Worm (Caenorhabditis elegans) whole organism, early embryonic: ENCODE measurements around the gene R02E4.1.

Experiments used
- B0310.2 ChIP-seq: sonication (generic microtip); optimal IDR thresholded peaks from 2 replicates; lab custom pipeline; 2016; ENCODE audit warnings: mild to moderate bottlenecking, missing genetic modification characterization, missing compliant biosample characterization
- F13C5.2 ChIP-seq: sonication (generic microtip); optimal IDR thresholded peaks from 2 replicates; lab custom pipeline; 2017; ENCODE audit warnings: mild to moderate bottlenecking, missing genetic modification characterization, inconsistent platforms, missing compliant biosample characterization
- aly-1 ChIP-seq: sonication (generic microtip); optimal IDR thresholded peaks from 2 replicates; lab custom pipeline; 2016; ENCODE audit warnings: missing genetic modification characterization, missing compliant biosample characterization
- ama-1 ChIP-seq: fragments of 150-350 bp; optimal IDR thresholded peaks from 2 replicates; lab custom pipeline; 2014
- ceh-13 ChIP-seq: fragments of 200-800 bp; sonication (Bioruptor generic); optimal IDR thresholded peaks from 2 replicates; lab custom pipeline; 2018; ENCODE audit warnings: mild to moderate bottlenecking, missing genetic modification characterization, missing compliant biosample characterization
- ceh-36 ChIP-seq: sonication (generic microtip); optimal IDR thresholded peaks from 2 replicates; lab custom pipeline; 2016; ENCODE audit warnings: missing genetic modification characterization, inconsistent platforms, missing compliant biosample characterization
- ets-7 ChIP-seq: sonication (generic microtip); optimal IDR thresholded peaks from 2 replicates; lab custom pipeline; 2016; ENCODE audit warnings: missing genotype, missing genetic modification characterization, missing compliant biosample characterization
- flt-1 ChIP-seq: fragments of 200-800 bp; sonication (Bioruptor generic); IDR thresholded peaks from 2 replicates; pipeline ENCODE4 v1.3.6; 2022; ENCODE audit warnings: missing genetic modification characterization, missing compliant biosample characterization
- hmbx-1 ChIP-seq: sonication (generic microtip); optimal IDR thresholded peaks from 2 replicates; lab custom pipeline; 2016; ENCODE audit warnings: mild to moderate bottlenecking, missing genetic modification characterization, missing compliant biosample characterization
- hmg-4 ChIP-seq: fragments of 200-800 bp; sonication (Bioruptor generic); optimal IDR thresholded peaks from 2 replicates; lab custom pipeline; 2018; ENCODE audit warnings: mild to moderate bottlenecking, missing genetic modification characterization, missing compliant biosample characterization
- hnd-1 ChIP-seq: sonication (generic microtip); optimal IDR thresholded peaks from 2 replicates; lab custom pipeline; 2016; ENCODE audit warnings: missing genetic modification characterization, missing compliant biosample characterization
- pes-1 ChIP-seq: fragments of 200-800 bp; sonication (Bioruptor generic); IDR thresholded peaks from 2 replicates; pipeline ENCODE4 v1.3.6; 2022; ENCODE audit warnings: missing genetic modification reagents, missing genetic modification characterization, missing compliant biosample characterization
- scrt-1 ChIP-seq: fragments of 200-800 bp; sonication (Bioruptor generic); IDR thresholded peaks from 2 replicates; pipeline ENCODE4 v1.3.6; 2022; ENCODE audit warnings: missing genetic modification characterization, missing compliant biosample characterization
- sea-1 ChIP-seq: fragments of 200-800 bp; sonication (Bioruptor generic); conservative IDR thresholded peaks from 2 replicates; pipeline ENCODE4 v1.3.6; 2022; ENCODE audit warnings: missing genetic modification characterization, missing compliant biosample characterization
- tbx-11 ChIP-seq: fragments of 200-800 bp; sonication (Bioruptor generic); IDR thresholded peaks from 2 replicates; pipeline ENCODE4 v1.3.6; 2022; ENCODE audit warnings: missing genetic modification characterization, missing compliant biosample characterization
- tbx-37 ChIP-seq: fragments of 200-800 bp; sonication (Bioruptor generic); conservative IDR thresholded peaks from 2 replicates; pipeline ENCODE4 v1.3.6; 2022; ENCODE audit warnings: missing genetic modification reagents, missing genetic modification characterization, missing compliant biosample characterization
- tra-4 ChIP-seq: sonication (generic microtip); optimal IDR thresholded peaks from 2 replicates; lab custom pipeline; 2017; ENCODE audit warnings: missing genetic modification characterization, missing compliant biosample characterization

The R02E4.1 gene

ce11 chrX:4104435-4104834 is at the start of gene R02E4.1:
TSS of gene R02E4.1 (minus strand) at chrX:4104535.
- TF ChIP-seq tra-4 (tag; lab: Kevin White, UChicago): no peak
- TF ChIP-seq pes-1 (GFP tag; lab: Robert Waterston, UW): no peak
- no peak for TF ChIP-seq scrt-1
- TF ChIP-seq B0310.2 (tag; lab: Kevin White, UChicago): no peak
- TF ChIP-seq ets-7 (tag; lab: Kevin White, UChicago): no peak
- no peak for TF ChIP-seq ceh-13
- TF ChIP-seq F13C5.2: no peak
- no peak for TF ChIP-seq hmbx-1
- TF ChIP-seq tbx-11 (GFP tag; lab: Robert Waterston, UW): no peak
- no peak for TF ChIP-seq ama-1 (lab: Kevin White, UChicago)
- no peak for TF ChIP-seq aly-1
- no peak for TF ChIP-seq hmg-4 (GFP tag; lab: Kevin White, UChicago)
- TF ChIP-seq sea-1: no peak
- TF ChIP-seq ceh-36 (tag; lab: Kevin White, UChicago): no peak

ce11 chrX:4153343-4153742 is 49.0 kb upstream of the R02E4.1 start, which contains the start of gene nck-1:
TSS of gene nck-1 (minus strand) at chrX:4153443.
- TF ChIP-seq hmg-4 (GFP tag; lab: Kevin White, UChicago) (no peak), flt-1 (no peak), tbx-37 (no peak), pes-1 (GFP tag; lab: Robert Waterston, UW) (no peak), ceh-13 (no peak), ama-1 (lab: Kevin White, UChicago) (no peak), hmbx-1 (no peak), hnd-1 (tag; lab: Kevin White, UChicago) (no peak), sea-1 (no peak), ets-7 (tag; lab: Kevin White, UChicago) (no peak), aly-1 (no peak), F13C5.2 (no peak), tbx-11 (GFP tag; lab: Robert Waterston, UW) (no peak), tra-4 (tag; lab: Kevin White, UChicago) (no peak), B0310.2 (tag; lab: Kevin White, UChicago) (no peak)

- TF ChIP-seq ets-7 (tag; lab: Kevin White, UChicago) (no peak), hmg-4 (GFP tag; lab: Kevin White, UChicago) (no peak)
Measured at ce11 chrX:4151206-4151605, 46.9 kb upstream of the R02E4.1 start.

- TF ChIP-seq pes-1 (GFP tag; lab: Robert Waterston, UW) (no peak), aly-1 (no peak), ama-1 (lab: Kevin White, UChicago) (no peak), tbx-11 (GFP tag; lab: Robert Waterston, UW) (no peak), B0310.2 (tag; lab: Kevin White, UChicago) (no peak), F13C5.2 (no peak), ceh-36 (tag; lab: Kevin White, UChicago) (no peak), hmbx-1 (no peak), hmg-4 (GFP tag; lab: Kevin White, UChicago) (no peak), ceh-13 (no peak), ets-7 (tag; lab: Kevin White, UChicago) (no peak), scrt-1 (no peak), sea-1 (no peak), flt-1 (no peak), hnd-1 (tag; lab: Kevin White, UChicago) (no peak), tra-4 (tag; lab: Kevin White, UChicago) (no peak), tbx-37 (no peak)
Measured at ce11 chrX:4148449-4149031, 44.2 kb upstream of the R02E4.1 start.

ce11 chrX:4147600-4148448 is 43.5 kb upstream of the R02E4.1 start:
- TF ChIP-seq hnd-1 (tag; lab: Kevin White, UChicago) (no peak), ceh-36 (tag; lab: Kevin White, UChicago) (no peak), ets-7 (tag; lab: Kevin White, UChicago) (no peak), sea-1 (no peak), B0310.2 (tag; lab: Kevin White, UChicago) (no peak), tbx-11 (GFP tag; lab: Robert Waterston, UW) (no peak), hmbx-1 (no peak), tra-4 (tag; lab: Kevin White, UChicago) (no peak), F13C5.2 (no peak), flt-1 (no peak), ceh-13 (no peak), aly-1 (no peak), tbx-37 (no peak), hmg-4 (GFP tag; lab: Kevin White, UChicago) (no peak)

ce11 chrX:4146798-4147543 is 42.6 kb upstream of the R02E4.1 start:
- TF ChIP-seq scrt-1 (no peak), ceh-13 (no peak), flt-1 (no peak), tbx-11 (GFP tag; lab: Robert Waterston, UW) (no peak), B0310.2 (tag; lab: Kevin White, UChicago) (no peak), tbx-37 (no peak), ceh-36 (tag; lab: Kevin White, UChicago) (no peak), sea-1 (no peak)

- TF ChIP-seq ets-7 (tag; lab: Kevin White, UChicago) (no peak), hmbx-1 (no peak), B0310.2 (tag; lab: Kevin White, UChicago) (no peak), ama-1 (lab: Kevin White, UChicago) (no peak), tbx-11 (GFP tag; lab: Robert Waterston, UW) (no peak), scrt-1 (no peak), pes-1 (GFP tag; lab: Robert Waterston, UW) (no peak)
Measured at ce11 chrX:4146046-4146445, 41.7 kb upstream of the R02E4.1 start.
